Worm (Caenorhabditis elegans) whole organism, L2 larva: ENCODE results near the gene tre-3.

ENCODE experiments used
- alr-1 ChIP-seq: fragments of 150-350 bp; optimal IDR thresholded peaks from 2 replicates; lab custom pipeline; 2014; ENCODE audit warnings: missing biosample characterization, missing genetic modification characterization
- ceh-82 ChIP-seq: fragments of 150-350 bp; optimal IDR thresholded peaks from 2 replicates; lab custom pipeline; 2014; ENCODE audit warnings: missing biosample characterization, missing genetic modification characterization
- lin-11 ChIP-seq: fragments of 150-350 bp; sonication (generic microtip); optimal IDR thresholded peaks from 2 replicates; lab custom pipeline; 2014; ENCODE audit warnings: missing biosample characterization, missing genetic modification characterization, inconsistent platforms, mixed read lengths
- lin-13 ChIP-seq: fragments of 150-350 bp; optimal IDR thresholded peaks from 2 replicates; lab custom pipeline; 2014; ENCODE audit warnings: missing biosample characterization, missing genetic modification reagents, missing genetic modification characterization
- mab-5 ChIP-seq: fragments of 150-350 bp; optimal IDR thresholded peaks from 2 replicates; lab custom pipeline; 2014; ENCODE audit warnings: missing biosample characterization, missing genetic modification characterization

DNA sequence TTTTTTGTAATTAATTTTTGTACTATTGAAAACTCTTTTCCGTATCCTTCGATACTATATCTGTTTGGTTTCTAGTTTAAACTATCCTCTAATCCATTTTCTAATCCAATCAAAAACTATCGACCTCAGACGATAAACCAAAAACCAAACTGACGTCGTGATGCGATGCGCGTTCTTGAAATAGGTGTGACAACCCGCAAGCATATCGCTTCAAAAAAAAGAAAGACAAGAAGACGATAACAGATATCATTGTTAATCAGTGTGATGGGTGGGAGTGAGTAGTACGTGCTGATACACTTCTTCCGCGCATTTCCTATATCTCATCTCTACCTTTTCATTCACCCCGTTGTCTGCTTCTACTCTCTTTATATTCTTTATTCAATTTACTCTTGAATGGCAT lies 24.1 kb upstream of the tre-3 start, which contains the start of gene T04F3.1:
- no peak for TF ChIP-seq alr-1 (tag; lab: Kevin White, UChicago)
- no peak for TF ChIP-seq lin-13
- no peak for TF ChIP-seq lin-11
- no peak for TF ChIP-seq ceh-82 (tag; lab: Kevin White, UChicago)
- no peak for TF ChIP-seq mab-5 (tag; lab: Kevin White, UChicago)
